Worm (Caenorhabditis elegans) whole organism, young adult: Measurements from ENCODE around the gene irld-6.
A peak's percentile ranks its signal among the peaks of the same experiment; 100 is the strongest.

Experiments used
- F57A8.1 ChIP-seq: fragments of 200-800 bp; sonication (Bioruptor generic); optimal IDR thresholded peaks from 2 replicates; lab custom pipeline; 2018; ENCODE audit warnings: mild to moderate bottlenecking, missing genetic modification characterization, moderate library complexity, missing compliant biosample characterization
- Y67H2A.10 ChIP-seq: fragments of 200-800 bp; sonication (Bioruptor generic); conservative IDR thresholded peaks from 2 replicates; pipeline ENCODE4 v1.3.6; 2022; ENCODE audit warnings: missing genetic modification reagents, missing genetic modification characterization, missing compliant biosample characterization
- atf-7 ChIP-seq: sonication (generic microtip); optimal IDR thresholded peaks from 2 replicates; lab custom pipeline; 2017; ENCODE audit warnings: mild to moderate bottlenecking, missing genetic modification characterization, missing compliant biosample characterization
- ceh-58 ChIP-seq: fragments of 200-800 bp; sonication (Bioruptor generic); IDR thresholded peaks from 2 replicates; pipeline ENCODE4 v1.3.6; 2022; ENCODE audit warnings: missing genetic modification characterization, missing compliant biosample characterization
- dpl-1 ChIP-seq: fragments of 150-350 bp; optimal IDR thresholded peaks from 2 replicates; lab custom pipeline; 2014; ENCODE audit warnings: missing biosample characterization, missing genetic modification reagents, missing genetic modification characterization
- efl-1 ChIP-seq: fragments of 150-350 bp; optimal IDR thresholded peaks from 2 replicates; lab custom pipeline; 2014; ENCODE audit warnings: missing biosample characterization, missing genetic modification reagents, missing genetic modification characterization
- egrh-3 ChIP-seq: fragments of 200-800 bp; sonication (Bioruptor generic); IDR thresholded peaks from 2 replicates; pipeline ENCODE4 v1.3.6; 2022; ENCODE audit warnings: missing genetic modification reagents, missing genetic modification characterization, missing compliant biosample characterization
- let-526 ChIP-seq: fragments of 200-800 bp; sonication (Bioruptor generic); IDR thresholded peaks from 2 replicates; pipeline ENCODE4 v1.3.6; 2022; ENCODE audit warnings: missing genetic modification reagents, missing genetic modification characterization, missing compliant biosample characterization
- lsl-1 ChIP-seq: fragments of 200-800 bp; sonication (Bioruptor generic); optimal IDR thresholded peaks from 2 replicates; lab custom pipeline; 2018; ENCODE audit warnings: mild to moderate bottlenecking, missing genetic modification characterization, moderate library complexity, missing compliant biosample characterization
- mes-4 ChIP-seq: sonication (generic microtip); optimal IDR thresholded peaks from 2 replicates; lab custom pipeline; 2016; ENCODE audit warnings: missing genotype, missing genetic modification characterization, missing compliant biosample characterization
- pha-4 ChIP-seq: fragments of 150-350 bp; sonication (generic microtip); optimal IDR thresholded peaks from 2 replicates; lab custom pipeline; 2014; ENCODE audit warnings: missing biosample characterization, missing genetic modification reagents, missing genetic modification characterization
- repo-1 ChIP-seq: sonication (generic microtip); optimal IDR thresholded peaks from 2 replicates; lab custom pipeline; 2017; ENCODE audit warnings: mild to moderate bottlenecking, missing genetic modification characterization, missing compliant biosample characterization
- zfh-2 ChIP-seq: fragments of 200-800 bp; sonication (Bioruptor generic); conservative IDR thresholded peaks from 2 replicates; pipeline ENCODE4 v1.3.6; 2022; ENCODE audit warnings: missing genetic modification reagents, missing genetic modification characterization, missing compliant biosample characterization
- ztf-28 ChIP-seq: fragments of 200-800 bp; sonication (Bioruptor generic); IDR thresholded peaks from 2 replicates; pipeline ENCODE4 v1.3.6; 2022; ENCODE audit warnings: missing genetic modification reagents, missing genetic modification characterization, missing compliant biosample characterization

DNA sequence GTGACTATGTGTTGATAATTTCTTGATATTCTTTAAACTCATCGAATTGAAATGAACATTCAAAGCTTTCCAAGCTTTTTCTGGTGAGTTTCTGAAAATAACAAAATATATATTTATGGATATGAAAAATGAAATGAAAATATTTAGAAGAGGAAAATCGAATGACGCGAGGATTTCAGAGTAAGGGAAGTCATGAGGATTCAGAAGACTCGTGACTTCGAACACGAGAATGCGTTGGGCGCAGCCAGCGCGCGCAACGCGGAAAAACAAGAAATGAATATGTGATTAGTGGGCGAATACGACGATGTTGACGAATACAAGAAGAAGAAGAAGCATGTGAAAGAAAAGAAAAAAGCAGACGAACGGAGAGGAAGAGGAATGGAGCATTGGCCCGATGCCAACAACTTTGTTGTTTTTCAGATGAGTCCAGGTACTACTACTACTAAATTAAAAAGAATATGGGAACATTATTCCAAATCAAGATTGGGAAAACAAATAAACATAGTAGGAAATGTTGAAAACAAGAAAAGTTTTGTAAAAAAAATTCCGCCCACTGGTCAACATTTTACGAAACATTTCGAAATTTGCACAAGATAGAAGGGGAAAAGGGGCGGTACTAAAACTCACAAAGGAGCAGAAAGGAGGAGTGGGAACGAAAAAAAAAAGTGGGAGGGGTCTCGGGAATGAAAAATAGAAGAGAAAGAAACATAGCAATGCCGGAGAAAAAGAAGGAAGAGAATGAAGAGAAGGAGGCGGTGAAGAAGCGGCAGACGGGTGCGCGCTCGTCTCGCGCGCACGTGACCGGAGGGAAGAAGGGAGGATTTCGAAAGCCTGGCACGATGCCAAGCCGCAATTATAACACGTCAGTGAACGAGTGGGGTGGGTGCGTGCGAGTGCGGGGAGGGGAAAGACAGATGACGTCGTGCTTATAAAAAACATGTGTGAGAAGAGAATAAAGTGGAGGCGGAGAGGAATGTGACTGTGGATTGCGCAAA lies 41.1 kb downstream of the irld-6 start:
- TF ChIP-seq pha-4 (tag; lab: Kevin White, UChicago): no peak
- 0 out of 2 replicates have a peak, but pooled peaks have one; percentile 13 for TF ChIP-seq Y67H2A.10 (GFP tag; lab: Robert Waterston, UW)
- peak; percentile 94 for TF ChIP-seq egrh-3 (GFP tag; lab: Robert Waterston, UW)
- no peak for TF ChIP-seq efl-1
- TF ChIP-seq lsl-1 (GFP tag; lab: Kevin White, UChicago): no peak
- TF ChIP-seq ceh-58: no peak
- no peak for TF ChIP-seq dpl-1
- TF ChIP-seq zfh-2 (GFP tag; lab: Robert Waterston, UW): peak; percentile 100
- no peak for TF ChIP-seq mes-4 (tag; lab: Kevin White, UChicago)
- TF ChIP-seq F57A8.1 (GFP tag; lab: Kevin White, UChicago): no peak
- no peak for TF ChIP-seq ztf-28
- peak; percentile 81 for TF ChIP-seq let-526
- TF ChIP-seq repo-1 (tag; lab: Kevin White, UChicago): peak; percentile 5
- TF ChIP-seq atf-7 (tag; lab: Kevin White, UChicago): peak; percentile 92
